Worm (Caenorhabditis elegans) whole organism, L3 larva: ENCODE measurements around the gene F19C6.2.

Experiments
- ZK546.5 ChIP-seq: sonication (generic microtip); optimal IDR thresholded peaks from 2 replicates; lab custom pipeline; 2017; ENCODE audit warnings: missing biosample characterization, missing genetic modification characterization
- aly-2 ChIP-seq: fragments of 150-350 bp; optimal IDR thresholded peaks from 2 replicates; lab custom pipeline; 2014; ENCODE audit warnings: missing biosample characterization, missing genetic modification characterization
- ceh-16 ChIP-seq: sonication (generic microtip); optimal IDR thresholded peaks from 2 replicates; lab custom pipeline; 2017; ENCODE audit warnings: missing biosample characterization, missing genetic modification characterization
- ceh-82 ChIP-seq: fragments of 150-350 bp; optimal IDR thresholded peaks from 2 replicates; lab custom pipeline; 2014; ENCODE audit warnings: missing biosample characterization, missing genetic modification characterization
- lsy-12 ChIP-seq: sonication (generic microtip); optimal IDR thresholded peaks from 2 replicates; lab custom pipeline; 2016; ENCODE audit warnings: mild to moderate bottlenecking, missing genetic modification characterization, missing compliant biosample characterization
- mdl-1 ChIP-seq: fragments of 150-350 bp; optimal IDR thresholded peaks from 2 replicates; lab custom pipeline; 2014; ENCODE audit warnings: missing biosample characterization, missing genetic modification characterization
- snpc-4 ChIP-seq: fragments of 150-350 bp; optimal IDR thresholded peaks from 2 replicates; lab custom pipeline; 2014; ENCODE audit warnings: missing biosample characterization, missing genetic modification characterization
- tbx-2 ChIP-seq: sonication (generic microtip); optimal IDR thresholded peaks from 2 replicates; lab custom pipeline; 2016; ENCODE audit warnings: mild to moderate bottlenecking, missing genetic modification characterization, missing compliant biosample characterization
- unc-62 ChIP-seq: fragments of 150-350 bp; sonication (generic microtip); optimal IDR thresholded peaks from 4 replicates; lab custom pipeline; 2014; ENCODE audit warnings: missing biosample characterization, missing genetic modification reagents, missing genetic modification characterization
- ztf-11 ChIP-seq: fragments of 150-350 bp; optimal IDR thresholded peaks from 2 replicates; lab custom pipeline; 2014; ENCODE audit warnings: missing biosample characterization, missing genetic modification characterization
- ztf-4 ChIP-seq: fragments of 150-350 bp; optimal IDR thresholded peaks from 2 replicates; lab custom pipeline; 2014; ENCODE audit warnings: missing biosample characterization, missing genetic modification characterization

DNA sequence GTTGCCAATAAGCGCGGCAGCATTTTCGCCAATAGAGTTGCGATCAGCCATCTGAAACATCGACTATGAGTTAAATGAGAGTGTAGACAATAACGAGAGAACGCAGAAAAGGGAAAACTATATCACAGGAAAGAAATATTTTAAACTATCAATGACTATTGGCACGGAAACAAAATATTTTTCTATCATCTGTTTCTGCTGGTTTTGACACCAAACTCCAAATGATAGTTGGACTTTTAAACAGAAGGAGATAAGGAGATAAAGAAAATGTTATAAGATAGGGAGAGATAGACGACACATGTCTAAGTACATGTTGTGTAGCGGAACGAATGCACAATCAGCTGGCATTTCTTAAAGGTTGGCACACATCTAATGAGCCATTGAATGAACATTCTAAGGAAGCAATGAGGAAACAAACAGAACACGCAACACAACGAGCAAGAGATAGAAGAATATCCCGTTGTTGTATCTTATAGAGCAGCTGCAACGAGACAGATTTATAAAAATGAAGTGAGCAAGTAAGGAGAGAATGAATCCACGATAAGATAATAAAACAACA, 46.2 kb upstream of the F19C6.2 start, which contains the start of gene cysl-1:
- TF ChIP-seq mdl-1 (tag; lab: Kevin White, UChicago) (no peak), snpc-4 (no peak), ceh-82 (tag; lab: Kevin White, UChicago) (no peak), aly-2 (tag; lab: Kevin White, UChicago) (no peak), ztf-11 (no peak), ztf-4 (tag; lab: Kevin White, UChicago) (no peak), tbx-2 (tag; lab: Kevin White, UChicago) (no peak), ZK546.5 (tag; lab: Kevin White, UChicago) (no peak), lsy-12 (tag; lab: Kevin White, UChicago) (no peak), unc-62 (GFP tag; lab: Kevin White, UChicago) (no peak), ceh-16 (no peak)
